Fruit fly (Drosophila melanogaster) whole organism, adult: Measurements from ENCODE around the gene RagA-B.

Experiments
- CG12768 ChIP-seq: fragments of 200-800 bp; sonication (Bioruptor generic); optimal IDR thresholded peaks from 2 replicates; lab custom pipeline; 2017; ENCODE audit warnings: missing biosample characterization, missing genetic modification characterization, mild to moderate bottlenecking, moderate library complexity, missing genetic modification reagents
- CG7101 ChIP-seq: fragments of 200-800 bp; sonication (Bioruptor generic); optimal IDR thresholded peaks from 2 replicates; lab custom pipeline; 2018; ENCODE audit warnings: missing biosample characterization, mild to moderate bottlenecking, missing genetic modification characterization, moderate library complexity
- Clk ChIP-seq: fragments of 200-800 bp; sonication (Bioruptor generic); optimal IDR thresholded peaks from 2 replicates; lab custom pipeline; 2017; ENCODE audit warnings: missing biosample characterization, missing genetic modification characterization
- bab1 ChIP-seq: fragments of 200-800 bp; sonication (Bioruptor generic); optimal IDR thresholded peaks from 3 replicates; lab custom pipeline; 2019; ENCODE audit warnings: missing biosample characterization, mild to moderate bottlenecking, missing genetic modification characterization, moderate library complexity
- cnc ChIP-seq, 2 experiments: fragments of >200 bp; optimal IDR thresholded peaks; 2 replicates each; lab custom pipeline; 2017
- pad ChIP-seq: fragments of 200-800 bp; sonication (Bioruptor generic); optimal IDR thresholded peaks from 3 replicates; lab custom pipeline; 2017; ENCODE audit warnings: missing biosample characterization, missing genetic modification characterization, mild to moderate bottlenecking, moderate library complexity, missing genetic modification reagents
- toe ChIP-seq: fragments of 200-800 bp; sonication (Bioruptor generic); optimal IDR thresholded peaks from 2 replicates; lab custom pipeline; 2016; ENCODE audit warnings: missing biosample characterization, missing genetic modification characterization

dm6 chr3R:9008202-9008601 is 24.1 kb upstream of the RagA-B start, which contains the start of gene CG11983:
- TF ChIP-seq CG7101 (no peak), toe (GFP tag; lab: Kevin White, UChicago) (no peak), pad (GFP tag; lab: Kevin White, UChicago) (no peak), Clk (GFP tag; lab: Kevin White, UChicago) (no peak), cnc (optimal IDR thresholded peaks at IDR 0.05; lab: Kevin White, UChicago) (no peak), CG12768 (GFP tag; lab: Kevin White, UChicago) (no peak), bab1 (GFP tag; lab: Kevin White, UChicago) (peak; percentile 35)
